Worm (Caenorhabditis elegans) whole organism, L2 larva: ENCODE data around the gene grl-9.

Source experiments
- R02D3.7 ChIP-seq: fragments of 150-350 bp; optimal IDR thresholded peaks from 2 replicates; lab custom pipeline; 2014; ENCODE audit warnings: missing biosample characterization, missing genetic modification characterization
- ama-1 ChIP-seq: fragments of 150-350 bp; optimal IDR thresholded peaks from 2 replicates; lab custom pipeline; 2018; ENCODE audit warnings: inconsistent platforms
- egl-27 ChIP-seq: sonication (generic microtip); optimal IDR thresholded peaks from 3 replicates; lab custom pipeline; 2017; ENCODE audit warnings: missing biosample characterization, missing genetic modification reagents, missing genetic modification characterization
- elt-1 ChIP-seq: fragments of 150-350 bp; optimal IDR thresholded peaks from 2 replicates; lab custom pipeline; 2014; ENCODE audit warnings: missing biosample characterization, missing genetic modification characterization
- lin-39 ChIP-seq: fragments of 150-350 bp; optimal IDR thresholded peaks from 2 replicates; lab custom pipeline; 2014; ENCODE audit warnings: missing biosample characterization, missing genetic modification reagents, missing genetic modification characterization
- mab-5 ChIP-seq: fragments of 150-350 bp; optimal IDR thresholded peaks from 2 replicates; lab custom pipeline; 2014; ENCODE audit warnings: missing biosample characterization, missing genetic modification characterization
- mdl-1 ChIP-seq, 2 experiments: fragments of 150-350 bp in 1 of 2; sonication (generic microtip) in 1 of 2; optimal IDR thresholded peaks; 2 replicates each; lab custom pipeline; 2017; ENCODE audit warnings: missing biosample characterization in 2 of 2, missing genetic modification characterization in 2 of 2
- nhr-12 ChIP-seq: fragments of 150-350 bp; optimal IDR thresholded peaks from 2 replicates; lab custom pipeline; 2014; ENCODE audit warnings: missing biosample characterization, missing genetic modification characterization
- nhr-6 ChIP-seq: fragments of 150-350 bp; optimal IDR thresholded peaks from 2 replicates; lab custom pipeline; 2014; ENCODE audit warnings: missing biosample characterization, missing genetic modification characterization
- sma-3 ChIP-seq: sonication (generic microtip); optimal IDR thresholded peaks from 2 replicates; lab custom pipeline; 2016; ENCODE audit warnings: missing genetic modification reagents, missing genetic modification characterization, missing compliant biosample characterization
- zag-1 ChIP-seq: fragments of 150-350 bp; optimal IDR thresholded peaks from 2 replicates; lab custom pipeline; 2014; ENCODE audit warnings: missing biosample characterization, missing genetic modification characterization

- TF ChIP-seq lin-39 (tag; lab: Kevin White, UChicago) (no peak), mdl-1 (tag; optimal IDR thresholded peaks at IDR 0.05; lab: Kevin White, UChicago) (no peak), R02D3.7 (no peak), mab-5 (tag; lab: Kevin White, UChicago) (no peak), elt-1 (tag; lab: Kevin White, UChicago) (no peak), nhr-6 (tag; lab: Kevin White, UChicago) (no peak), ama-1 (lab: Kevin White, UChicago) (no peak), sma-3 (no peak), nhr-12 (no peak), zag-1 (tag; lab: Kevin White, UChicago) (no peak), egl-27 (tag; lab: Kevin White, UChicago) (no peak)
Measured at ce11 chrV:6685499-6685898, 46.0 kb downstream of the grl-9 start.
